Worm (Caenorhabditis elegans): ENCODE results near the gene T10H4.4.
A peak's percentile ranks its signal among the peaks of the same experiment; 100 is the strongest.

Gene T10H4.4

DNA sequence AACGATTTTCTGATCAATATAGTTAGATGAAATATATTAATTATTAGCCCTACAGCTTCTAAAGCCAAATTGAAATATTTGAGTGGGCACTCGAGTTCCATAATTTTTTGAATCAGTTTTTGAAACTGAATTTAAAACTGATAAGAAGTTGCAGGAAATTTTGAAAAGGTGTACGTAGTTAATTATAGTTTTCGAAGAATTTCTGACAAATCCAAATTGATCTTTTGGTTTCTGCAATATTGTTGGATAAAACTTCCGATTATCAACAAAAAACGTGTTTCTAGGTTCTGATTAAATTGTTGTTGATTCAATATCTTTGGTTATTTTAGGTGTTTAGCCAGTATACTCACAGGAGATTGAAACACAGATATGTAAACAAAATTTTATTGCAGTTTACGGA is 34.6 kb upstream of the T10H4.4 start, which contains the start of gene T26H8.4:
T26H8.4 (minus strand) TSS at position 101 of the 400 bp plus-strand sequence.
- no peak for TF ChIP-seq ceh-90 (tag; optimal IDR thresholded peaks at IDR 0.05)
- no peak for TF ChIP-seq fkh-8 (tag; optimal IDR thresholded peaks at IDR 0.05)
- no peak for TF ChIP-seq nhr-77 (tag; optimal IDR thresholded peaks at IDR 0.05)
- peak; percentile 66 for TF ChIP-seq pax-3 (tag; optimal IDR thresholded peaks at IDR 0.05)
- no peak for TF ChIP-seq hlh-17 (GFP tag; optimal IDR thresholded peaks at IDR 0.05; ENCODE audit: borderline replicate concordance)

DNA sequence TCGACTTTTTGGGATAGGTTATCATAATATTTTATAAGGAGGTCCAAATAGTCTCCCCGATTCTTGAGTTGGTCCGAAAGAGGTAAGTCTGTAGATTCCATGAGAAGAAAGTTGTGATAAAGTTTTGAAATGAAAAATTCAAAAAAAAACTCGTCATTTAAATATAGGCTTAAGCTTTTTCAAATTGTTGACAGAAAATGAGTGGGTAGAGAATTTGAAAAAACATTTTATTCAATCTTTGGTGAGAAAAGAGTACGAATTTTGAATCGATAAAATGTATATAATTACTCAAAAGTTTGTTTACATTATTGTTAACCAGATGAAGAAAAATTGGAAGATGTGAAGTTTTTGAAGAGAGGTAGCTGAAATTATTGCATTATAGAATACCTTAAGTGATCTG is 33.3 kb upstream of the T10H4.4 start, which contains the start of gene T26H8.5:
T26H8.5 (minus strand) TSS at position 101 of the 400 bp plus-strand sequence.
- TF ChIP-seq fkh-4 (tag; optimal IDR thresholded peaks at IDR 0.05; ENCODE audit: borderline replicate concordance) (no peak), pax-3 (tag; optimal IDR thresholded peaks at IDR 0.05) (peak; percentile 46)

DNA sequence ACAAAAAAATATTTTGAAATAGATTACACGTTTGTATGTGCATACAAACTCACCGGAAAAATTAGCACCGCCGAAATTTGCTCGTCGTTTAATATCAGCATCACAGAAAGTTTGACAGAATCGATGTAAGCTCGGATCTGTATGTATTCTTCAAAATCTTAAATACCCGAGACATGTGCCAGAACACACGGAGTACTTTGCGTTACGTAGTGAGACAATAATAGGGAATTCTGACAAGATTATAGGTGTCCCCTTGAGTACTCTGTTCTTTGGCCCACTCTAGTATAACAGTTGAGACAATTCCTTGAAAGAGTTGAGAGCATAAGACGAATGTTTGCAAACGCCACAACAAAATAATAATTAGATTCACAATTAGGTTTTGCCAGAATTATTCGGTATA is 31.5 kb upstream of the T10H4.4 start, which contains the start of gene srx-48:
srx-48 (minus strand) TSS at position 101 of the 400 bp plus-strand sequence.
- TF ChIP-seq Y116A8C.19 (tag; optimal IDR thresholded peaks at IDR 0.05; ENCODE audit: borderline replicate concordance) (no peak), pag-3 (tag; optimal IDR thresholded peaks at IDR 0.05; ENCODE audit: borderline replicate concordance, insufficient read depth) (no peak), pax-3 (tag; optimal IDR thresholded peaks at IDR 0.05) (peak; percentile 67)

DNA sequence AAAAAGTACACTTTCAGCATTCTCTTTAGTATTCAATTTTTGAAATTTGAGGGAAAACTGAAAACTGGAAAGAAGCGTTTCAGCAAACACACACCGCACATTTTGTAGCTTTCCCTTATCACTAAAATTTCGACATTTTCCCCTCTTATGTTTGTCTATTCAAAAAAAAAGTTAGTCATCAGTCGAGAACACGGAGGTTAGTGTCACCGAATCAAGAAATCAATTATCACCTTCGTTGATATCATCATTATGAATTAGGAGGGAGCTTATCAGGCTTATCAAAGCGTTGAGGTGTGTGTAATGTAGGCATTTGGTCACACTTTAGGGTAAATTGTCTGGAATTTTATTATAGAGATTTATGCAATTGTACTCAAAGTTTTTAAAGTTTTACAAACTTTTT is 26.4 kb upstream of the T10H4.4 start, which contains the start of gene cpr-3:
cpr-3 (minus strand) TSS at position 104 of the 400 bp plus-strand sequence.
- no peak for TF ChIP-seq efl-1 (optimal IDR thresholded peaks at IDR 0.05)
- peak in 1 of 2 experiments; percentile 37 for TF ChIP-seq efl-1 (GFP tag; optimal IDR thresholded peaks at IDR 0.05 in 1 of 2)
- TF ChIP-seq nhr-85 (tag): no peak
- TF ChIP-seq ceh-8 (GFP tag; optimal IDR thresholded peaks at IDR 0.05): no peak
- TF ChIP-seq Y116A8C.19 (tag; optimal IDR thresholded peaks at IDR 0.05; ENCODE audit: borderline replicate concordance): no peak
- no peak for TF ChIP-seq unc-86 (tag; optimal IDR thresholded peaks at IDR 0.05)
- no peak for TF ChIP-seq dsc-1 (tag; optimal IDR thresholded peaks at IDR 0.05)
- TF ChIP-seq nhr-20 (tag; optimal IDR thresholded peaks at IDR 0.05): peak; percentile 52
- no peak for TF ChIP-seq skn-1 (tag; optimal IDR thresholded peaks at IDR 0.05)
- no peak for TF ChIP-seq nhr-84 (tag; optimal IDR thresholded peaks at IDR 0.05)
- TF ChIP-seq fkh-4 (tag; optimal IDR thresholded peaks at IDR 0.05; ENCODE audit: borderline replicate concordance): no peak
- no peak for TF ChIP-seq hlh-4 (tag; optimal IDR thresholded peaks at IDR 0.05)
- no peak for TF ChIP-seq ztf-4 (tag; optimal IDR thresholded peaks at IDR 0.05)
- no peak for TF ChIP-seq ztf-11 (tag; optimal IDR thresholded peaks at IDR 0.05)
- no peak for TF ChIP-seq lin-39 (tag; optimal IDR thresholded peaks at IDR 0.05)
- no peak for TF ChIP-seq egl-13 (tag; optimal IDR thresholded peaks at IDR 0.05)
- TF ChIP-seq nhr-90 (tag; optimal IDR thresholded peaks at IDR 0.05; ENCODE audit: poor library complexity): peak; percentile 19
- TF ChIP-seq hpl-2 (GFP tag; optimal IDR thresholded peaks at IDR 0.05): no peak
- TF ChIP-seq nhr-11 (tag; optimal IDR thresholded peaks at IDR 0.05): no peak
- TF ChIP-seq fkh-8 (tag; optimal IDR thresholded peaks at IDR 0.05): no peak
- no peak for TF ChIP-seq nhr-76 (tag; optimal IDR thresholded peaks at IDR 0.05)
- peak; percentile 88 for TF ChIP-seq pax-3 (tag; optimal IDR thresholded peaks at IDR 0.05)
- no peak for TF ChIP-seq unc-62 (GFP tag; optimal IDR thresholded peaks at IDR 0.05)
- TF ChIP-seq C16A3.4 (tag; optimal IDR thresholded peaks at IDR 0.05): no peak
- no peak for TF ChIP-seq C34B4.2 (tag; optimal IDR thresholded peaks at IDR 0.05)
- no peak for TF ChIP-seq elt-3 (tag; optimal IDR thresholded peaks at IDR 0.05)
- TF ChIP-seq unc-30 (tag; optimal IDR thresholded peaks at IDR 0.05): no peak
- TF ChIP-seq mep-1 (tag; optimal IDR thresholded peaks at IDR 0.05): no peak
- no peak for TF ChIP-seq swsn-7 (tag; optimal IDR thresholded peaks at IDR 0.05)
- TF ChIP-seq nhr-71 (tag; optimal IDR thresholded peaks at IDR 0.05): peak; percentile 30
- TF ChIP-seq mab-9 (GFP tag; IDR thresholded peaks at IDR 0.05): no peak
- no peak for TF ChIP-seq lin-13 (GFP tag; optimal IDR thresholded peaks at IDR 0.05)
- TF ChIP-seq mdl-1 (tag; optimal IDR thresholded peaks at IDR 0.05): no peak
- no peak for TF ChIP-seq dpl-1 (GFP tag; optimal IDR thresholded peaks at IDR 0.05)
- TF ChIP-seq nhr-237 (tag; optimal IDR thresholded peaks at IDR 0.05): no peak
- no peak for TF ChIP-seq irx-1 (tag; optimal IDR thresholded peaks at IDR 0.05)
- peak; percentile 75 for TF ChIP-seq jun-1 (tag; optimal IDR thresholded peaks at IDR 0.05)
- TF ChIP-seq egl-27 (tag; optimal IDR thresholded peaks at IDR 0.05): no peak
- TF ChIP-seq pag-3 (tag; optimal IDR thresholded peaks at IDR 0.05; ENCODE audit: borderline replicate concordance, insufficient read depth): no peak
- TF ChIP-seq pqm-1 (tag; optimal IDR thresholded peaks at IDR 0.05): peak; percentile 90
- no peak for TF ChIP-seq hlh-17 (GFP tag; optimal IDR thresholded peaks at IDR 0.05; ENCODE audit: borderline replicate concordance)
- TF ChIP-seq nhr-12 (tag; optimal IDR thresholded peaks at IDR 0.05): no peak
- TF ChIP-seq elt-2 (tag; optimal IDR thresholded peaks at IDR 0.05): peak; percentile 100

Data from whole organism, L1 larva.